Fruit fly (Drosophila melanogaster): ENCODE data around the gene CG14247.
A peak's percentile ranks its signal among the peaks of the same experiment; 100 is the strongest.

The CG14247 gene

dm6 chr3R:26717864-26718263 is 19.5 kb upstream of the CG14247 start, which contains the start of gene Yif1:
Yif1 (plus strand) TSS chr3R:26717871.
- TF ChIP-seq Dfd (GFP tag; optimal IDR thresholded peaks at IDR 0.05) = no peak
- no peak for TF ChIP-seq Sp1 (GFP tag; optimal IDR thresholded peaks at IDR 0.05)
- no peak for TF ChIP-seq CrebA (GFP tag; optimal IDR thresholded peaks at IDR 0.05; ENCODE audit: borderline replicate concordance)
- no peak for TF ChIP-seq Hr78 (GFP tag; optimal IDR thresholded peaks at IDR 0.05)
- TF ChIP-seq CG9705 (GFP tag; optimal IDR thresholded peaks at IDR 0.05) = no peak
- TF ChIP-seq pan (optimal IDR thresholded peaks at IDR 0.05) = no peak
- TF ChIP-seq N (GFP tag; optimal IDR thresholded peaks at IDR 0.05) = no peak
- no peak for TF ChIP-seq CG32264 (GFP tag; optimal IDR thresholded peaks at IDR 0.05)
- no peak for TF ChIP-seq Vsx2 (GFP tag; optimal IDR thresholded peaks at IDR 0.05; ENCODE audit: partially characterized antibody)
- no peak for TF ChIP-seq OdsH (GFP tag; optimal IDR thresholded peaks at IDR 0.05)
- TF ChIP-seq Mio (GFP tag; optimal IDR thresholded peaks at IDR 0.05) = no peak
- no peak for TF ChIP-seq foxo (GFP tag; optimal IDR thresholded peaks at IDR 0.05)
- no peak for TF ChIP-seq Abd-B (GFP tag; optimal IDR thresholded peaks at IDR 0.05)
- no peak for TF ChIP-seq GATAd (GFP tag; optimal IDR thresholded peaks at IDR 0.05)
- no peak for TF ChIP-seq jim (GFP tag; optimal IDR thresholded peaks at IDR 0.05)
- no peak for TF ChIP-seq dmrt93B (GFP tag; optimal IDR thresholded peaks at IDR 0.05)
- no peak for TF ChIP-seq fru (GFP tag; optimal IDR thresholded peaks at IDR 0.05)
- no peak for TF ChIP-seq Hr83 (GFP tag; optimal IDR thresholded peaks at IDR 0.05; ENCODE audit: poor library complexity, severe bottlenecking)

DNA sequence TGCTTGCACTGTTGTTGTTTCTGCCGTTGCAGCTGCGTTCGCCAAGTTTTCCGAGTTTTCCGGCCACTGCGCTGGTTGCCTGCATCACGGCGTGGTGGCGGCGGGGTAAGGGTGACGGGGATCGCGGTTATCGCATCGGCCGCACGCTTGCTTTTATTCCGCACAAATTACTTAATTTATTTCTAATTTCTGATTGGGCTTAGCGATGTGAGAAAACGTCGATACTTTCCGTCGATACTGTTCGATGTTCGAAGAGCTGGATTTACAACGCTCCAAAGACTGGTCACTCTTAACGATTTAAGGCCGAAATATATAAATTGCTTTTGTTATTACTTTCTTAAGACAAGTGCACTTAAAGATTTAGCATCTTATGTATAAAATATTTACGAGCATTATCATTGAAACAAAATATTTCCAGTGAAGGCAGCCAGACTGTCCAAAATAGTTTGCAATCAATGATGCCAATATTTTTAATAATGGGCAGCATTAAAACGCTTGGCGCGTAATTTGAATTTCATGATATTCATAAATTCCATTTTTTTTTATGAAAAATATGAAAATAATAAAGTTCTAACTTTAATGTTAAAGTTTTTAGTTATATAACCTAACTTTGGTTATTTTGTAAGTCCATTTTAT is 12.3 kb upstream of the CG14247 start, which contains the start of gene CG6420:
TSS of gene CG6420 (minus strand) at position 240 of the 636 bp plus-strand sequence.
- TF ChIP-seq dsf (GFP tag; optimal IDR thresholded peaks at IDR 0.05; ENCODE audit: borderline replicate concordance) = no peak
- TF ChIP-seq rgr (GFP tag; optimal IDR thresholded peaks at IDR 0.05) = no peak
- no peak for TF ChIP-seq N (GFP tag; optimal IDR thresholded peaks at IDR 0.05)
- TF ChIP-seq HLH106 (tag; optimal IDR thresholded peaks at IDR 0.05) = peak; percentile 19
- TF ChIP-seq Myc (optimal IDR thresholded peaks at IDR 0.05) = no peak
- peak; percentile 36 for TF ChIP-seq h (GFP tag; optimal IDR thresholded peaks at IDR 0.05)
- no peak for TF ChIP-seq pan (optimal IDR thresholded peaks at IDR 0.05)
- no peak for TF ChIP-seq usp (GFP tag; optimal IDR thresholded peaks at IDR 0.05)

- TF ChIP-seq OdsH (GFP tag; optimal IDR thresholded peaks at IDR 0.05) (no peak), CG32264 (GFP tag; optimal IDR thresholded peaks at IDR 0.05) (no peak), Hr83 (GFP tag; optimal IDR thresholded peaks at IDR 0.05; ENCODE audit: poor library complexity, severe bottlenecking) (no peak), woc (GFP tag; optimal IDR thresholded peaks at IDR 0.05) (no peak), ey (GFP tag; optimal IDR thresholded peaks at IDR 0.05) (no peak), Vsx2 (GFP tag; optimal IDR thresholded peaks at IDR 0.05; ENCODE audit: partially characterized antibody) (no peak), br (GFP tag; optimal IDR thresholded peaks at IDR 0.05) (no peak), brk (GFP tag; optimal IDR thresholded peaks at IDR 0.05) (no peak), tai (GFP tag; optimal IDR thresholded peaks at IDR 0.05) (no peak), Jra (GFP tag; optimal IDR thresholded peaks at IDR 0.05) (no peak), sage (GFP tag; optimal IDR thresholded peaks at IDR 0.05) (no peak), CrebA (GFP tag; optimal IDR thresholded peaks at IDR 0.05; ENCODE audit: borderline replicate concordance) (no peak), Hnf4 (GFP tag; optimal IDR thresholded peaks at IDR 0.05) (no peak), rgr (GFP tag; optimal IDR thresholded peaks at IDR 0.05) (no peak), psq (GFP tag; optimal IDR thresholded peaks at IDR 0.05) (no peak), HLH106 (tag; optimal IDR thresholded peaks at IDR 0.05) (no peak), dmrt93B (GFP tag; optimal IDR thresholded peaks at IDR 0.05) (no peak), pan (optimal IDR thresholded peaks at IDR 0.05) (no peak), Mio (GFP tag; optimal IDR thresholded peaks at IDR 0.05) (no peak), Myc (optimal IDR thresholded peaks at IDR 0.05) (no peak)
These were observed 11.6 kb upstream of the CG14247 start, which contains the start of gene CG14244 for dm6 chr3R:26725833-26726232. CG14244 (plus strand) TSS chr3R:26726133.

DNA sequence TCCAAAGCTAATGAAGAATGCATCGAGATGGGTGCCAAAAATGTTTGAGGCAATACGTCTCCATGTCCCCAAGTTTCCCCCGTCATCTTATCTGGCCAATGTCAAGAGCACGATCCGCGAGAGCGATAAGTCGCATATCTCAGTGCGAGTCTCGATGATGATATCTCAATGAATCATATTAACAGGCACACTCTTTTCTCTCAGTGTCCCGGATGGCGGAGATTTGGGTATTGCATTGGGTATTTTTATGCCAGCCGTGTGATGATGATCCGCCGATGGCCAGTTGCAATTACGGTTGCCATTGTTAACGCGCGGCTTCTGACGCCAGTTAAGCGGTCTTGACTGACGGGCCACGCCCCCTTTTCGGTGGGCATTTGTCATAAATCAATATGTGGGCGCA is 10.4 kb upstream of the CG14247 start, which contains the start of gene CG14246:
TSS of gene CG14246 (plus strand) at position 301 of the 400 bp plus-strand sequence.
- TF ChIP-seq Rel (GFP tag; optimal IDR thresholded peaks at IDR 0.05) = no peak
- TF ChIP-seq Rel (tag; optimal IDR thresholded peaks at IDR 0.05) = no peak
- TF ChIP-seq Hnf4 (GFP tag; optimal IDR thresholded peaks at IDR 0.05) = no peak
- no peak for TF ChIP-seq Mio (GFP tag; optimal IDR thresholded peaks at IDR 0.05)
